Worm (Caenorhabditis elegans): Measurements from ENCODE around the gene F14H8.2.

F14H8.2 gene

DNA sequence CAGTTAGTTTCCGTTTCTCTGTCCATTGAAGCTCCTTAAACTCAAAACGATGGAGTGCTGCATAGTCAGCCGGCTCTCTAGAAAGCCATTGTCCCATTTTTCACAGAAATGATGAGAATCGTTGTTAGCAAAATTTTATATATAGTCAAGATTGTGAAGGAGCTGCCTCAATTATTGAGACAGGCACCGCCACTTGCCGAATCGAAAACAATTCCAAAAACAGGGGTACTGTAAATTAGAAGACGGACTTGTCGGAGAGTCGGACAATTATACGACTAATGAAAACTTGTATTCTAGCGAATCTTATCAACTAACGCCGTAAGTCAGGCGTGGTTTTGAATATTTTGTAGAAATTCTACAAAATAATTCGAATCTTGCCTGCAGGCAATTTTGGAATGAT is at the start of gene F14H8.2:
Gene F14H8.2 (minus strand): TSS at position 101 of the 400 bp plus-strand sequence.
- TF ChIP-seq hlh-1 (tag; optimal IDR thresholded peaks at IDR 0.05): no peak
- TF ChIP-seq mep-1 (tag; optimal IDR thresholded peaks at IDR 0.05): no peak
- no peak for TF ChIP-seq snpc-4 (tag; optimal IDR thresholded peaks at IDR 0.05)
- no peak for TF ChIP-seq elt-1 (tag; optimal IDR thresholded peaks at IDR 0.05; ENCODE audit: borderline replicate concordance, insufficient read depth)
- no peak for TF ChIP-seq blmp-1 (tag; optimal IDR thresholded peaks at IDR 0.05)
- TF ChIP-seq nhr-237 (tag; optimal IDR thresholded peaks at IDR 0.05): no peak
- no peak for TF ChIP-seq zip-8 (tag; optimal IDR thresholded peaks at IDR 0.05)
- no peak for TF ChIP-seq lin-32 (GFP tag; optimal IDR thresholded peaks at IDR 0.05)
- no peak for TF ChIP-seq pha-4 (tag; optimal IDR thresholded peaks at IDR 0.05)

ce11 chrV:15069435-15069985 is 49.4 kb upstream of the F14H8.2 start:
- TF ChIP-seq lsy-2 (tag; optimal IDR thresholded peaks at IDR 0.05) (peak; percentile 82), ces-1 (GFP tag; optimal IDR thresholded peaks at IDR 0.05) (peak; percentile 87), elt-1 (tag; optimal IDR thresholded peaks at IDR 0.05; ENCODE audit: borderline replicate concordance, insufficient read depth) (no peak)

- TF ChIP-seq cnd-1 (tag; optimal IDR thresholded peaks at IDR 0.05): no peak
- TF ChIP-seq ceh-39 (tag; optimal IDR thresholded peaks at IDR 0.05): no peak
- no peak for TF ChIP-seq mls-2 (tag; optimal IDR thresholded peaks at IDR 0.05)
- no peak for TF ChIP-seq sem-2 (GFP tag; optimal IDR thresholded peaks at IDR 0.05)
- no peak for TF ChIP-seq sptf-1 (tag; optimal IDR thresholded peaks at IDR 0.05)
- no peak for TF ChIP-seq nhr-2 (tag; optimal IDR thresholded peaks at IDR 0.05)
- TF ChIP-seq ztf-11 (tag; optimal IDR thresholded peaks at IDR 0.05): no peak
- no peak for TF ChIP-seq mab-5 (tag; optimal IDR thresholded peaks at IDR 0.05)
- no peak for TF ChIP-seq ces-1 (GFP tag; optimal IDR thresholded peaks at IDR 0.05)
Measured at ce11 chrV:15068378-15068777, 48.2 kb upstream of the F14H8.2 start, which contains the start of gene dnj-3. TSS of gene dnj-3 (plus strand) at chrV:15068678.

- TF ChIP-seq snpc-4 (tag; optimal IDR thresholded peaks at IDR 0.05) (no peak), unc-39 (tag; optimal IDR thresholded peaks at IDR 0.05) (no peak), nhr-28 (tag; optimal IDR thresholded peaks at IDR 0.05) (no peak), pha-4 (tag; optimal IDR thresholded peaks at IDR 0.05) (no peak), hlh-1 (tag; optimal IDR thresholded peaks at IDR 0.05) (no peak), sptf-1 (tag; optimal IDR thresholded peaks at IDR 0.05) (no peak), mep-1 (tag; optimal IDR thresholded peaks at IDR 0.05) (no peak), elt-3 (tag; optimal IDR thresholded peaks at IDR 0.05) (no peak), unc-120 (tag; optimal IDR thresholded peaks at IDR 0.05; ENCODE audit: poor library complexity, severe bottlenecking) (no peak), nhr-12 (tag; optimal IDR thresholded peaks at IDR 0.05) (no peak), tbx-8 (GFP tag; optimal IDR thresholded peaks at IDR 0.05) (no peak), M03D4.4 (tag; optimal IDR thresholded peaks at IDR 0.05) (no peak), ceh-39 (tag; optimal IDR thresholded peaks at IDR 0.05) (no peak), bed-3 (GFP tag; optimal IDR thresholded peaks at IDR 0.05) (no peak), ceh-43 (GFP tag; optimal IDR thresholded peaks at IDR 0.05) (no peak), nhr-2 (tag; optimal IDR thresholded peaks at IDR 0.05) (no peak), ham-2 (GFP tag; optimal IDR thresholded peaks at IDR 0.05) (no peak), drap-1 (GFP tag; optimal IDR thresholded peaks at IDR 0.05) (no peak)
Measured at ce11 chrV:15067165-15067564, 47.0 kb upstream of the F14H8.2 start, which contains the start of gene C25D7.10. TSS of gene C25D7.10 (plus strand) at chrV:15067465.

ce11 chrV:15065837-15066348 is 45.8 kb upstream of the F14H8.2 start, which contains the start of gene otub-1:
TSS of gene otub-1 (plus strand) at chrV:15066298.
- TF ChIP-seq snpc-4 (tag; optimal IDR thresholded peaks at IDR 0.05) (no peak), elt-3 (tag; optimal IDR thresholded peaks at IDR 0.05) (no peak), cnd-1 (tag; optimal IDR thresholded peaks at IDR 0.05) (no peak), lsy-2 (tag; optimal IDR thresholded peaks at IDR 0.05) (no peak), unc-120 (tag; optimal IDR thresholded peaks at IDR 0.05; ENCODE audit: poor library complexity, severe bottlenecking) (no peak), ceh-83 (GFP tag; optimal IDR thresholded peaks at IDR 0.05) (no peak), bed-3 (GFP tag; optimal IDR thresholded peaks at IDR 0.05) (no peak), hlh-1 (tag; optimal IDR thresholded peaks at IDR 0.05) (no peak), nhr-237 (tag; optimal IDR thresholded peaks at IDR 0.05) (no peak), ceh-39 (tag; optimal IDR thresholded peaks at IDR 0.05) (no peak), M03D4.4 (tag; optimal IDR thresholded peaks at IDR 0.05) (no peak), nhr-2 (tag; optimal IDR thresholded peaks at IDR 0.05) (no peak), ztf-11 (tag; optimal IDR thresholded peaks at IDR 0.05) (no peak)
